Worm (Caenorhabditis elegans) whole organism, young adult: ENCODE data around the gene F22B3.7.

ENCODE experiments used
- C06A6.2 ChIP-seq: fragments of 200-800 bp; sonication (Bioruptor generic); conservative IDR thresholded peaks from 2 replicates; pipeline ENCODE4 v1.3.6; 2022; ENCODE audit warnings: missing genetic modification characterization, missing compliant biosample characterization
- F10E7.11 ChIP-seq: sonication (generic microtip); optimal IDR thresholded peaks from 2 replicates; lab custom pipeline; 2017; ENCODE audit warnings: mild to moderate bottlenecking, missing genetic modification characterization, moderate library complexity, missing compliant biosample characterization
- F39B2.1 ChIP-seq: fragments of 200-800 bp; sonication (Bioruptor generic); IDR thresholded peaks from 2 replicates; pipeline ENCODE4 v1.3.6; 2022; ENCODE audit warnings: missing genetic modification reagents, missing genetic modification characterization, missing compliant biosample characterization
- F52B5.7 ChIP-seq: sonication (generic microtip); optimal IDR thresholded peaks from 2 replicates; lab custom pipeline; 2016; ENCODE audit warnings: mild to moderate bottlenecking, missing genetic modification characterization, missing compliant biosample characterization
- F55B11.4 ChIP-seq: sonication (generic microtip); optimal IDR thresholded peaks from 2 replicates; lab custom pipeline; 2016; ENCODE audit warnings: missing compliant biosample characterization, missing genetic modification characterization, borderline replicate concordance; ENCODE audit not compliant: insufficient read depth
- Y53G8AR.9 ChIP-seq: fragments of 200-800 bp; sonication (Bioruptor generic); conservative IDR thresholded peaks from 2 replicates; pipeline ENCODE4 v1.3.6; 2022; ENCODE audit warnings: missing genetic modification reagents, missing genetic modification characterization, missing compliant biosample characterization
- Y56A3A.18 ChIP-seq: fragments of 200-800 bp; sonication (Bioruptor generic); IDR thresholded peaks from 2 replicates; pipeline ENCODE4 v1.3.6; 2022; ENCODE audit warnings: missing genetic modification reagents, missing genetic modification characterization, missing compliant biosample characterization
- akir-1 ChIP-seq: fragments of 200-800 bp; sonication (Bioruptor generic); optimal IDR thresholded peaks from 2 replicates; lab custom pipeline; 2018; ENCODE audit warnings: mild to moderate bottlenecking, missing genetic modification characterization, moderate library complexity, missing compliant biosample characterization
- attf-3 ChIP-seq: fragments of 200-800 bp; sonication (Bioruptor generic); conservative IDR thresholded peaks from 2 replicates; pipeline ENCODE4 v1.3.6; 2022; ENCODE audit warnings: missing genetic modification reagents, missing genetic modification characterization, missing compliant biosample characterization
- bed-1 ChIP-seq: fragments of 200-800 bp; sonication (Bioruptor generic); IDR thresholded peaks from 2 replicates; pipeline ENCODE4 v1.3.6; 2022; ENCODE audit warnings: missing genetic modification reagents, missing genetic modification characterization, missing compliant biosample characterization
- cebp-1 ChIP-seq, 2 experiments: fragments of 200-800 bp in 1 of 2; sonication (Bioruptor generic) in 1 of 2; sonication (generic microtip) in 1 of 2; IDR thresholded peaks in 1 of 2; optimal IDR thresholded peaks in 1 of 2; 2 replicates each; pipeline versions ENCODE4 v1.3.6 to Lab custom; 2017 to 2022; ENCODE audit warnings: missing compliant biosample characterization in 2 of 2, missing genetic modification characterization in 2 of 2, mild to moderate bottlenecking in 1 of 2, missing genetic modification reagents in 1 of 2, moderate library complexity in 1 of 2
- cebp-2 ChIP-seq: fragments of 200-800 bp; sonication (Bioruptor generic); IDR thresholded peaks from 2 replicates; pipeline ENCODE4 v1.3.6; 2022; ENCODE audit warnings: missing genetic modification characterization, missing compliant biosample characterization
- ceh-100 ChIP-seq: fragments of 200-800 bp; sonication (Bioruptor generic); IDR thresholded peaks from 2 replicates; pipeline ENCODE4 v1.3.6; 2022; ENCODE audit warnings: missing genetic modification reagents, missing genetic modification characterization, missing compliant biosample characterization
- ceh-27 ChIP-seq: fragments of 200-800 bp; sonication (Bioruptor generic); optimal IDR thresholded peaks from 2 replicates; lab custom pipeline; 2018; ENCODE audit warnings: mild to moderate bottlenecking, missing genetic modification characterization, moderate library complexity, missing compliant biosample characterization
- hlh-26 ChIP-seq: fragments of 200-800 bp; sonication (Bioruptor generic); conservative IDR thresholded peaks from 2 replicates; pipeline ENCODE4 v1.3.6; 2022; ENCODE audit warnings: missing genetic modification reagents, missing genetic modification characterization, missing compliant biosample characterization
- let-526 ChIP-seq: fragments of 200-800 bp; sonication (Bioruptor generic); IDR thresholded peaks from 2 replicates; pipeline ENCODE4 v1.3.6; 2022; ENCODE audit warnings: missing genetic modification reagents, missing genetic modification characterization, missing compliant biosample characterization
- let-607 ChIP-seq, 2 experiments: fragments of 200-800 bp in 1 of 2; sonication (Bioruptor generic) in 1 of 2; sonication (generic microtip) in 1 of 2; optimal IDR thresholded peaks; 2 replicates each; lab custom pipeline; 2016 to 2018; ENCODE audit warnings: mild to moderate bottlenecking in 2 of 2, missing compliant biosample characterization in 2 of 2, missing genetic modification characterization in 2 of 2, moderate library complexity in 2 of 2, missing genotype in 1 of 2
- lin-35 ChIP-seq, 3 experiments: fragments of 150-350 bp in 2 of 3; sonication (generic microtip) in 1 of 3; optimal IDR thresholded peaks; 2 replicates each; lab custom pipeline; 2014 to 2018; ENCODE audit warnings: missing biosample characterization in 3 of 3, missing genetic modification characterization in 3 of 3, missing genetic modification reagents in 3 of 3
- lir-1 ChIP-seq: fragments of 200-800 bp; sonication (Bioruptor generic); conservative IDR thresholded peaks from 2 replicates; pipeline ENCODE4 v1.3.6; 2022; ENCODE audit warnings: missing genetic modification reagents, missing genetic modification characterization, missing compliant biosample characterization
- madf-10 ChIP-seq: sonication (generic microtip); optimal IDR thresholded peaks from 2 replicates; lab custom pipeline; 2016; ENCODE audit warnings: mild to moderate bottlenecking, missing genetic modification characterization, missing compliant biosample characterization
- madf-8 ChIP-seq: fragments of 200-800 bp; sonication (Bioruptor generic); conservative IDR thresholded peaks from 2 replicates; pipeline ENCODE4 v1.3.6; 2022; ENCODE audit warnings: missing genetic modification reagents, missing genetic modification characterization, missing compliant biosample characterization
- mel-28 ChIP-seq: sonication (generic microtip); optimal IDR thresholded peaks from 2 replicates; lab custom pipeline; 2016; ENCODE audit warnings: borderline replicate concordance, mild to moderate bottlenecking, missing genetic modification characterization, missing compliant biosample characterization
- nfya-1 ChIP-seq: sonication (generic microtip); optimal IDR thresholded peaks from 2 replicates; lab custom pipeline; 2017; ENCODE audit warnings: antibody characterized with exemption, missing compliant biosample characterization, missing genetic modification characterization, borderline replicate concordance; ENCODE audit not compliant: insufficient read depth
- nfyb-1 ChIP-seq: fragments of 200-800 bp; sonication (Bioruptor generic); IDR thresholded peaks from 2 replicates; pipeline ENCODE4 v1.3.6; 2022; ENCODE audit warnings: missing genetic modification reagents, missing genetic modification characterization, missing compliant biosample characterization
- nhr-27 ChIP-seq: fragments of 200-800 bp; sonication (Bioruptor generic); optimal IDR thresholded peaks from 2 replicates; lab custom pipeline; 2018; ENCODE audit warnings: mild to moderate bottlenecking, missing genetic modification characterization, moderate library complexity, missing compliant biosample characterization
- pbrm-1 ChIP-seq: fragments of 200-800 bp; sonication (Bioruptor generic); IDR thresholded peaks from 2 replicates; pipeline ENCODE4 v1.3.6; 2022; ENCODE audit warnings: missing genetic modification reagents, missing genetic modification characterization, missing compliant biosample characterization
- rec-8 ChIP-seq, 2 experiments: sonication (generic microtip); optimal IDR thresholded peaks; 2 replicates each; lab custom pipeline; 2016; ENCODE audit warnings: mild to moderate bottlenecking in 2 of 2, missing genetic modification characterization in 2 of 2, missing genetic modification reagents in 2 of 2, missing genotype in 2 of 2, missing biosample characterization in 1 of 2, missing compliant biosample characterization in 1 of 2, moderate library complexity in 1 of 2
- sdz-38 ChIP-seq: sonication (generic microtip); optimal IDR thresholded peaks from 2 replicates; lab custom pipeline; 2016; ENCODE audit warnings: missing genotype, missing genetic modification characterization, missing compliant biosample characterization
- snpc-1.1 ChIP-seq: sonication (generic microtip); optimal IDR thresholded peaks from 2 replicates; lab custom pipeline; 2017; ENCODE audit warnings: missing genetic modification characterization, mild to moderate bottlenecking, missing compliant biosample characterization, antibody characterized with exemption, moderate library complexity, missing genotype, missing genetic modification reagents; ENCODE audit not compliant: insufficient read depth
- somi-1 ChIP-seq: fragments of 200-800 bp; sonication (Bioruptor generic); optimal IDR thresholded peaks from 2 replicates; lab custom pipeline; 2018; ENCODE audit warnings: mild to moderate bottlenecking, missing genetic modification characterization, missing compliant biosample characterization
- tlf-1 ChIP-seq: fragments of 200-800 bp; sonication (Bioruptor generic); optimal IDR thresholded peaks from 2 replicates; lab custom pipeline; 2018; ENCODE audit warnings: mild to moderate bottlenecking, missing genetic modification characterization, missing compliant biosample characterization
- ztf-25 ChIP-seq: fragments of 200-800 bp; sonication (Bioruptor generic); IDR thresholded peaks from 2 replicates; pipeline ENCODE4 v1.3.6; 2022; ENCODE audit warnings: missing genetic modification reagents, missing genetic modification characterization, missing compliant biosample characterization

F22B3.7 gene

ce11 chrIV:11377439-11377838 lies 44.2 kb downstream of the F22B3.7 start (continued):
- TF ChIP-seq nhr-27 (tag; lab: Kevin White, UChicago) (peak; percentile 11), tlf-1 (GFP tag; lab: Kevin White, UChicago) (peak; percentile 78), hlh-26 (GFP tag; lab: Robert Waterston, UW) (no peak), Y53G8AR.9 (GFP tag; lab: Robert Waterston, UW) (peak; percentile 94), let-607 (tag; optimal IDR thresholded peaks at IDR 0.05; lab: Kevin White, UChicago) (no peak), attf-3 (GFP tag; lab: Robert Waterston, UW) (no peak), akir-1 (GFP tag; lab: Kevin White, UChicago) (no peak), C06A6.2 (GFP tag; lab: Robert Waterston, UW) (no peak), ceh-27 (GFP tag; lab: Kevin White, UChicago) (no peak), madf-8 (GFP tag; lab: Robert Waterston, UW) (peak; percentile 41; the same call in 1 of the 2 replicates), madf-10 (tag; lab: Kevin White, UChicago) (no peak), somi-1 (no peak), F10E7.11 (tag; lab: Kevin White, UChicago) (no peak), nfya-1 (tag; lab: Kevin White, UChicago) (no peak), F55B11.4 (tag; lab: Kevin White, UChicago) (no peak), ztf-25 (GFP tag; lab: Robert Waterston, UW) (peak; percentile 63; the same call in 1 of the 2 replicates), F39B2.1 (GFP tag; lab: Robert Waterston, UW) (0 out of 2 replicates have a peak, but pooled peaks have one; percentile 35), let-526 (no peak), lir-1 (GFP tag; lab: Robert Waterston, UW) (no peak), bed-1 (GFP tag; lab: Robert Waterston, UW) (no peak), snpc-1.1 (tag; lab: Kevin White, UChicago) (no peak), cebp-1 (GFP tag; IDR thresholded peaks at IDR 0.05; lab: Robert Waterston, UW) (no peak), cebp-1 (tag; optimal IDR thresholded peaks at IDR 0.05; lab: Kevin White, UChicago) (no peak), sdz-38 (tag; lab: Kevin White, UChicago) (no peak), mel-28 (tag; lab: Kevin White, UChicago) (no peak), cebp-2 (GFP tag; lab: Robert Waterston, UW) (peak; percentile 63; the same call in 1 of the 2 replicates), rec-8 (tag; optimal IDR thresholded peaks at IDR 0.05; lab: Kevin White, UChicago) (peak in 1 of 2 experiments; percentile 24), ceh-100 (0 out of 2 replicates have a peak, but pooled peaks have one; percentile 9)

- TF ChIP-seq F39B2.1 (GFP tag; lab: Robert Waterston, UW) (0 out of 2 replicates have a peak, but pooled peaks have one; percentile 4), nfyb-1 (GFP tag; lab: Robert Waterston, UW) (0 out of 2 replicates have a peak, but pooled peaks have one; percentile 19), lin-35 (GFP tag; optimal IDR thresholded peaks at IDR 0.05; lab: Kevin White, UChicago) (no peak), pbrm-1 (GFP tag; lab: Robert Waterston, UW) (0 out of 2 replicates have a peak, but pooled peaks have one; percentile 9), F52B5.7 (tag; lab: Kevin White, UChicago) (no peak), Y56A3A.18 (GFP tag; lab: Robert Waterston, UW) (peak; percentile 9; the same call in 1 of the 2 replicates)
Measured at ce11 chrIV:11375713-11376112, 45.9 kb downstream of the F22B3.7 start.
